Fruit fly (Drosophila melanogaster) whole organism, pupa: ENCODE data around the gene CG11436.

Experiments used
- CG10348 ChIP-seq: fragments of 200-800 bp; sonication (Bioruptor generic); IDR thresholded peaks from 2 replicates; pipeline ENCODE4 v1.3.6; 2022; ENCODE audit warnings: missing biosample characterization, missing genetic modification characterization
- CG32121 ChIP-seq: fragments of 200-800 bp; sonication (Bioruptor generic); IDR thresholded peaks from 2 replicates; pipeline ENCODE4 v1.3.6; 2022; ENCODE audit warnings: missing biosample characterization, missing genetic modification characterization
- CG4496 ChIP-seq: fragments of 200-800 bp; sonication (Bioruptor generic); IDR thresholded peaks from 3 replicates; pipeline ENCODE4 v1.3.6; 2022; ENCODE audit warnings: missing biosample characterization, missing genetic modification characterization

dm6 chrX:4534002-4534401, 17.7 kb downstream of the CG11436 start:
- TF ChIP-seq CG4496 (no peak), CG10348 (GFP tag; lab: Robert Waterston, UW) (no peak), CG32121 (GFP tag; lab: Robert Waterston, UW) (no peak)
